Worm (Caenorhabditis elegans) whole organism, late embryonic: ENCODE measurements around the gene wapl-1.

ENCODE experiments used
- C38D4.7 ChIP-seq: fragments of 200-800 bp; sonication (Bioruptor generic); optimal IDR thresholded peaks from 2 replicates; lab custom pipeline; 2018; ENCODE audit warnings: mild to moderate bottlenecking, missing genetic modification characterization, moderate library complexity, missing compliant biosample characterization
- K09A11.1 ChIP-seq: sonication (generic microtip); optimal IDR thresholded peaks from 2 replicates; lab custom pipeline; 2017; ENCODE audit warnings: antibody characterized with exemption, mild to moderate bottlenecking, missing genetic modification characterization, missing compliant biosample characterization; ENCODE audit not compliant: insufficient read depth
- ahr-1 ChIP-seq: sonication (generic microtip); optimal IDR thresholded peaks from 2 replicates; lab custom pipeline; 2016; ENCODE audit warnings: missing genetic modification characterization, missing compliant biosample characterization
- ama-1 ChIP-seq: fragments of 150-350 bp; optimal IDR thresholded peaks from 2 replicates; lab custom pipeline; 2014
- ceh-14 ChIP-seq: sonication (generic microtip); optimal IDR thresholded peaks from 2 replicates; lab custom pipeline; 2016; ENCODE audit warnings: missing genotype, missing genetic modification characterization, missing compliant biosample characterization
- ceh-19 ChIP-seq: fragments of 200-800 bp; sonication (Bioruptor generic); optimal IDR thresholded peaks from 2 replicates; lab custom pipeline; 2018; ENCODE audit warnings: mild to moderate bottlenecking, missing genetic modification characterization, missing compliant biosample characterization
- ceh-22 ChIP-seq: sonication (generic microtip); optimal IDR thresholded peaks from 2 replicates; lab custom pipeline; 2017; ENCODE audit warnings: missing biosample characterization, missing genetic modification characterization
- ceh-30 ChIP-seq: fragments of 150-350 bp; optimal IDR thresholded peaks from 2 replicates; lab custom pipeline; 2014; ENCODE audit warnings: missing biosample characterization, missing genetic modification characterization
- ceh-45 ChIP-seq: fragments of 200-800 bp; sonication (Bioruptor generic); IDR thresholded peaks from 2 replicates; pipeline ENCODE4 v1.3.6; 2022; ENCODE audit warnings: missing genetic modification reagents, missing genetic modification characterization, missing compliant biosample characterization
- che-1 ChIP-seq: sonication (generic microtip); optimal IDR thresholded peaks from 2 replicates; lab custom pipeline; 2016; ENCODE audit warnings: mild to moderate bottlenecking, missing genetic modification characterization, missing compliant biosample characterization
- dmd-4 ChIP-seq: sonication (generic microtip); optimal IDR thresholded peaks from 2 replicates; lab custom pipeline; 2016; ENCODE audit warnings: borderline replicate concordance, missing genetic modification characterization, missing compliant biosample characterization
- dve-1 ChIP-seq: sonication (generic microtip); optimal IDR thresholded peaks from 2 replicates; lab custom pipeline; 2017; ENCODE audit warnings: antibody characterized with exemption, mild to moderate bottlenecking, missing genetic modification characterization, missing compliant biosample characterization
- elt-2 ChIP-seq: sonication (generic microtip); optimal IDR thresholded peaks from 2 replicates; lab custom pipeline; 2016; ENCODE audit warnings: missing genetic modification reagents, missing genetic modification characterization, missing compliant biosample characterization
- eyg-1 ChIP-seq: sonication (generic microtip); optimal IDR thresholded peaks from 2 replicates; lab custom pipeline; 2016; ENCODE audit warnings: missing genotype, missing genetic modification characterization, missing compliant biosample characterization
- hlh-13 ChIP-seq: fragments of 200-800 bp; sonication (Bioruptor generic); optimal IDR thresholded peaks from 2 replicates; lab custom pipeline; 2018; ENCODE audit warnings: mild to moderate bottlenecking, missing genetic modification characterization, missing compliant biosample characterization
- hlh-15 ChIP-seq: sonication (generic microtip); optimal IDR thresholded peaks from 2 replicates; lab custom pipeline; 2016; ENCODE audit warnings: missing genetic modification characterization, missing compliant biosample characterization
- hlh-30 ChIP-seq: sonication (generic microtip); optimal IDR thresholded peaks from 2 replicates; lab custom pipeline; 2017; ENCODE audit warnings: antibody characterized with exemption, missing genetic modification characterization, missing compliant biosample characterization; ENCODE audit not compliant: insufficient read depth
- lim-6 ChIP-seq: sonication (generic microtip); optimal IDR thresholded peaks from 2 replicates; lab custom pipeline; 2016; ENCODE audit warnings: missing genetic modification characterization, missing compliant biosample characterization
- lin-11 ChIP-seq: fragments of 200-800 bp; sonication (Bioruptor generic); optimal IDR thresholded peaks from 2 replicates; lab custom pipeline; 2018; ENCODE audit warnings: mild to moderate bottlenecking, missing genetic modification characterization, missing compliant biosample characterization
- madf-2 ChIP-seq: sonication (generic microtip); optimal IDR thresholded peaks from 2 replicates; lab custom pipeline; 2017; ENCODE audit warnings: missing genetic modification characterization, missing compliant biosample characterization
- mec-3 ChIP-seq: sonication (generic microtip); optimal IDR thresholded peaks from 2 replicates; lab custom pipeline; 2016; ENCODE audit warnings: borderline replicate concordance, missing genetic modification characterization, missing compliant biosample characterization
- nfya-1 ChIP-seq: sonication (generic microtip); optimal IDR thresholded peaks from 2 replicates; lab custom pipeline; 2017; ENCODE audit warnings: missing genetic modification characterization, mild to moderate bottlenecking, missing compliant biosample characterization, antibody characterized with exemption, moderate library complexity
- nhr-11 ChIP-seq: fragments of 150-350 bp; optimal IDR thresholded peaks from 2 replicates; lab custom pipeline; 2014; ENCODE audit warnings: missing biosample characterization, missing genetic modification characterization
- nhr-232 ChIP-seq: sonication (generic microtip); optimal IDR thresholded peaks from 2 replicates; lab custom pipeline; 2016; ENCODE audit warnings: missing genetic modification characterization, missing compliant biosample characterization
- odd-2 ChIP-seq: sonication (generic microtip); optimal IDR thresholded peaks from 2 replicates; lab custom pipeline; 2017; ENCODE audit warnings: antibody characterized with exemption, mild to moderate bottlenecking, missing genetic modification characterization, missing compliant biosample characterization
- pat-9 ChIP-seq: fragments of 200-800 bp; sonication (Bioruptor generic); optimal IDR thresholded peaks from 2 replicates; lab custom pipeline; 2018; ENCODE audit warnings: mild to moderate bottlenecking, missing genetic modification characterization, moderate library complexity, missing compliant biosample characterization
- pax-1 ChIP-seq: fragments of 150-350 bp; optimal IDR thresholded peaks from 2 replicates; lab custom pipeline; 2014; ENCODE audit warnings: missing biosample characterization, missing genetic modification characterization
- pha-2 ChIP-seq: sonication (generic microtip); optimal IDR thresholded peaks from 2 replicates; lab custom pipeline; 2017; ENCODE audit warnings: mild to moderate bottlenecking, missing genetic modification characterization, missing compliant biosample characterization
- pros-1 ChIP-seq: fragments of 150-350 bp; optimal IDR thresholded peaks from 2 replicates; lab custom pipeline; 2014; ENCODE audit warnings: missing biosample characterization, missing genetic modification reagents, missing genetic modification characterization
- ref-2 ChIP-seq: sonication (generic microtip); optimal IDR thresholded peaks from 2 replicates; lab custom pipeline; 2016; ENCODE audit warnings: missing genetic modification characterization, missing compliant biosample characterization
- rnt-1 ChIP-seq: sonication (generic microtip); optimal IDR thresholded peaks from 2 replicates; lab custom pipeline; 2016; ENCODE audit warnings: missing genetic modification characterization, missing compliant biosample characterization
- sdc-2 ChIP-seq: sonication (generic microtip); optimal IDR thresholded peaks from 2 replicates; lab custom pipeline; 2016; ENCODE audit warnings: missing genotype, missing genetic modification characterization, missing compliant biosample characterization
- sox-4 ChIP-seq: sonication (generic microtip); optimal IDR thresholded peaks from 2 replicates; lab custom pipeline; 2017; ENCODE audit warnings: mild to moderate bottlenecking, missing genetic modification characterization, inconsistent platforms, missing compliant biosample characterization
- tbx-2 ChIP-seq: sonication (generic microtip); optimal IDR thresholded peaks from 2 replicates; lab custom pipeline; 2016; ENCODE audit warnings: missing genetic modification characterization, missing compliant biosample characterization
- ttx-3 ChIP-seq: sonication (generic microtip); optimal IDR thresholded peaks from 2 replicates; lab custom pipeline; 2016; ENCODE audit warnings: missing genetic modification reagents, missing genetic modification characterization, missing compliant biosample characterization
- unc-3 ChIP-seq, 2 experiments: fragments of 200-800 bp in 1 of 2; sonication (Bioruptor generic) in 1 of 2; sonication (generic microtip) in 1 of 2; conservative IDR thresholded peaks in 1 of 2; optimal IDR thresholded peaks in 1 of 2; 2 replicates each; pipeline versions ENCODE4 v1.3.6 to Lab custom; 2016 to 2022; ENCODE audit warnings: missing compliant biosample characterization in 2 of 2, missing genetic modification characterization in 2 of 2, missing genetic modification reagents in 1 of 2
- unc-42 ChIP-seq: sonication (generic microtip); optimal IDR thresholded peaks from 2 replicates; lab custom pipeline; 2016; ENCODE audit warnings: missing genotype, missing genetic modification characterization, missing compliant biosample characterization
- unc-55 ChIP-seq: sonication (generic microtip); optimal IDR thresholded peaks from 2 replicates; lab custom pipeline; 2017; ENCODE audit warnings: missing biosample characterization, missing genetic modification reagents, missing genetic modification characterization
- unc-86 ChIP-seq: sonication (generic microtip); optimal IDR thresholded peaks from 2 replicates; lab custom pipeline; 2016; ENCODE audit warnings: missing genetic modification characterization, missing compliant biosample characterization
- zip-5 ChIP-seq: sonication (generic microtip); optimal IDR thresholded peaks from 2 replicates; lab custom pipeline; 2016; ENCODE audit warnings: missing genetic modification characterization, missing compliant biosample characterization

The wapl-1 gene

ce11 chrIV:4413114-4413513, 32.4 kb downstream of the wapl-1 start:
- TF ChIP-seq dve-1 (tag; lab: Kevin White, UChicago) = no peak
- TF ChIP-seq, all 69 proteins: peak for 0

ce11 chrIV:4411948-4412335, 33.6 kb downstream of the wapl-1 start:
- TF ChIP-seq ceh-45 (GFP tag; lab: Robert Waterston, UW) (no peak), hlh-30 (tag; lab: Kevin White, UChicago) (no peak), ceh-30 (no peak), C38D4.7 (no peak), ref-2 (tag; lab: Kevin White, UChicago) (no peak), nhr-11 (tag; lab: Kevin White, UChicago) (no peak), lin-11 (tag; lab: Kevin White, UChicago) (no peak), unc-42 (no peak), pax-1 (tag; lab: Kevin White, UChicago) (no peak), mec-3 (tag; lab: Kevin White, UChicago) (no peak), odd-2 (tag; lab: Kevin White, UChicago) (no peak), pros-1 (no peak), ttx-3 (tag; lab: Kevin White, UChicago) (no peak), rnt-1 (tag; lab: Kevin White, UChicago) (no peak), ceh-22 (no peak), unc-55 (no peak), ama-1 (lab: Kevin White, UChicago) (no peak), zip-5 (tag; lab: Kevin White, UChicago) (no peak), tbx-2 (tag; lab: Kevin White, UChicago) (no peak), sdc-2 (tag; lab: Kevin White, UChicago) (no peak)

- TF ChIP-seq ref-2 (tag; lab: Kevin White, UChicago) (peak; percentile 0), hlh-15 (tag; lab: Kevin White, UChicago) (no peak)
Measured at ce11 chrIV:4411311-4411947, 34.1 kb downstream of the wapl-1 start.

- TF ChIP-seq dve-1 (tag; lab: Kevin White, UChicago) = no peak
- TF ChIP-seq lin-11 (tag; lab: Kevin White, UChicago) = no peak
- no peak for TF ChIP-seq unc-3 (GFP tag; conservative IDR thresholded peaks at IDR 0.05; lab: Robert Waterston, UW)
- TF ChIP-seq unc-3 (tag; optimal IDR thresholded peaks at IDR 0.05; lab: Kevin White, UChicago) = no peak
- TF ChIP-seq, all 69 proteins: peak for 0
Measured at ce11 chrIV:4410526-4410925, 35.0 kb downstream of the wapl-1 start.

ce11 chrIV:4408714-4409113, 36.8 kb downstream of the wapl-1 start:
- TF ChIP-seq hlh-30 (tag; lab: Kevin White, UChicago) = peak; percentile 45
- no peak for TF ChIP-seq dmd-4 (tag; lab: Kevin White, UChicago)

ce11 chrIV:4407055-4407461, 38.5 kb downstream of the wapl-1 start:
- TF ChIP-seq ceh-30 (no peak), nhr-11 (tag; lab: Kevin White, UChicago) (no peak), elt-2 (tag; lab: Kevin White, UChicago) (peak; percentile 32), nfya-1 (tag; lab: Kevin White, UChicago) (peak; percentile 65), ahr-1 (no peak), madf-2 (tag; lab: Kevin White, UChicago) (no peak), pros-1 (peak; percentile 1), pat-9 (no peak), unc-86 (no peak), sox-4 (tag; lab: Kevin White, UChicago) (no peak), lim-6 (tag; lab: Kevin White, UChicago) (no peak), ceh-14 (tag; lab: Kevin White, UChicago) (no peak), dve-1 (tag; lab: Kevin White, UChicago) (peak; percentile 7), ceh-22 (no peak), K09A11.1 (peak; percentile 4), eyg-1 (tag; lab: Kevin White, UChicago) (no peak), hlh-13 (no peak), unc-3 (GFP tag; conservative IDR thresholded peaks at IDR 0.05; lab: Robert Waterston, UW) (no peak), unc-3 (tag; optimal IDR thresholded peaks at IDR 0.05; lab: Kevin White, UChicago) (no peak), unc-55 (no peak), che-1 (no peak), ref-2 (tag; lab: Kevin White, UChicago) (peak; percentile 22), pha-2 (no peak), ceh-45 (GFP tag; lab: Robert Waterston, UW) (no peak), ceh-19 (GFP tag; lab: Kevin White, UChicago) (no peak), nhr-232 (tag; lab: Kevin White, UChicago) (no peak)
